Worm (Caenorhabditis elegans): ENCODE measurements around the gene tkr-3.

The tkr-3 gene

DNA sequence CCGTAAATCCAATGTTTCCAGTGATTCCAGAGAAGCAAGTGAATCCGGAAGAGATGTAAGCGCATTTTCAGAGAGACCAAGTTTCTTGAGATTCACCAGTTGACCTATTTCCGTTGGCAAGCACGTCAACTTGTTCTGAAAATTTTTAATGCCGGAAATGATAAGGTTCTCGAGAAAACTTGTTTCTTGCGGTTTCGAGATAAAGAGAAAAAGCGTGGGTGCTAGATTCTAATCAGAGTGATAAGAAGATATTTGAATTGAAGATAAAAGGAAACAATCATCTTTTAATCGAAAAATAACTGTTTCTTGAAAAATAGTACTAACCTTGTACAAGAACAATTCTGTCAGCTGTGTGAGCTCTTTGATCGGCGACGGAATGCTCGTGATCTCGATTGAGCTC, 9.9 kb upstream of the tkr-3 start:
- TF ChIP-seq lin-32 (GFP tag; optimal IDR thresholded peaks at IDR 0.05), result no peak
- TF ChIP-seq drap-1 (GFP tag; optimal IDR thresholded peaks at IDR 0.05), result no peak

ce11 chrIV:5111533-5111932, 10.4 kb downstream of the tkr-3 start, which contains the start of gene AC7.3:
AC7.3 (plus strand) TSS chrIV:5111833.
- TF ChIP-seq mab-5 (tag; optimal IDR thresholded peaks at IDR 0.05) (no peak), elt-1 (tag; optimal IDR thresholded peaks at IDR 0.05; ENCODE audit: borderline replicate concordance, insufficient read depth) (no peak), nhr-237 (tag; optimal IDR thresholded peaks at IDR 0.05) (no peak), nhr-12 (tag; optimal IDR thresholded peaks at IDR 0.05) (no peak), elt-3 (tag; optimal IDR thresholded peaks at IDR 0.05) (no peak), snpc-4 (tag; optimal IDR thresholded peaks at IDR 0.05) (no peak), ham-2 (GFP tag; optimal IDR thresholded peaks at IDR 0.05) (no peak), ceh-83 (GFP tag; optimal IDR thresholded peaks at IDR 0.05) (no peak), flh-1 (GFP tag; optimal IDR thresholded peaks at IDR 0.05) (no peak), bed-3 (GFP tag; optimal IDR thresholded peaks at IDR 0.05) (no peak), lin-13 (tag; optimal IDR thresholded peaks at IDR 0.05) (no peak), cnd-1 (tag; optimal IDR thresholded peaks at IDR 0.05) (no peak)

ce11 chrIV:5110391-5110930, 11.4 kb downstream of the tkr-3 start:
- TF ChIP-seq drap-1 (GFP tag; optimal IDR thresholded peaks at IDR 0.05), result no peak
- no peak for TF ChIP-seq sptf-1 (tag; optimal IDR thresholded peaks at IDR 0.05)
- TF ChIP-seq nhr-2 (tag; optimal IDR thresholded peaks at IDR 0.05), result no peak
- TF ChIP-seq ceh-83 (GFP tag; optimal IDR thresholded peaks at IDR 0.05), result no peak
- TF ChIP-seq flh-1 (GFP tag; optimal IDR thresholded peaks at IDR 0.05), result no peak
- no peak for TF ChIP-seq elt-1 (tag; optimal IDR thresholded peaks at IDR 0.05; ENCODE audit: borderline replicate concordance, insufficient read depth)
- no peak for TF ChIP-seq mab-5 (tag; optimal IDR thresholded peaks at IDR 0.05)
- TF ChIP-seq ceh-43 (GFP tag; optimal IDR thresholded peaks at IDR 0.05), result no peak
- TF ChIP-seq ces-1 (GFP tag; optimal IDR thresholded peaks at IDR 0.05), result no peak
- TF ChIP-seq ceh-39 (tag; optimal IDR thresholded peaks at IDR 0.05), result no peak

ce11 chrIV:5109943-5110342, 12.0 kb downstream of the tkr-3 start:
- TF ChIP-seq blmp-1 (tag; optimal IDR thresholded peaks at IDR 0.05), result no peak
- TF ChIP-seq mab-5 (tag; optimal IDR thresholded peaks at IDR 0.05), result no peak
- no peak for TF ChIP-seq ztf-11 (tag; optimal IDR thresholded peaks at IDR 0.05)
- TF ChIP-seq unc-62 (GFP tag; optimal IDR thresholded peaks at IDR 0.05), result no peak
- TF ChIP-seq ceh-83 (GFP tag; optimal IDR thresholded peaks at IDR 0.05), result no peak
- no peak for TF ChIP-seq unc-120 (tag; optimal IDR thresholded peaks at IDR 0.05; ENCODE audit: poor library complexity, severe bottlenecking)
- no peak for TF ChIP-seq nhr-12 (tag; optimal IDR thresholded peaks at IDR 0.05)
- no peak for TF ChIP-seq elt-3 (tag; optimal IDR thresholded peaks at IDR 0.05)
- peak; percentile 91 for TF ChIP-seq zip-8 (tag; optimal IDR thresholded peaks at IDR 0.05)
- TF ChIP-seq elt-1 (tag; optimal IDR thresholded peaks at IDR 0.05; ENCODE audit: borderline replicate concordance, insufficient read depth), result peak; percentile 62
- no peak for TF ChIP-seq lin-32 (GFP tag; optimal IDR thresholded peaks at IDR 0.05)
- no peak for TF ChIP-seq unc-39 (tag; optimal IDR thresholded peaks at IDR 0.05)
- no peak for TF ChIP-seq lin-13 (tag; optimal IDR thresholded peaks at IDR 0.05)
- TF ChIP-seq lsy-2 (tag; optimal IDR thresholded peaks at IDR 0.05), result no peak
- TF ChIP-seq nhr-2 (tag; optimal IDR thresholded peaks at IDR 0.05), result peak; percentile 20
- TF ChIP-seq snpc-4 (tag; optimal IDR thresholded peaks at IDR 0.05), result no peak
- TF ChIP-seq nhr-237 (tag; optimal IDR thresholded peaks at IDR 0.05), result no peak
- no peak for TF ChIP-seq flh-1 (GFP tag; optimal IDR thresholded peaks at IDR 0.05)
- TF ChIP-seq mep-1 (tag; optimal IDR thresholded peaks at IDR 0.05), result peak; percentile 7
- no peak for TF ChIP-seq cnd-1 (tag; optimal IDR thresholded peaks at IDR 0.05)
- TF ChIP-seq bed-3 (GFP tag; optimal IDR thresholded peaks at IDR 0.05), result no peak
- peak; percentile 69 for TF ChIP-seq ces-1 (GFP tag; optimal IDR thresholded peaks at IDR 0.05)

DNA sequence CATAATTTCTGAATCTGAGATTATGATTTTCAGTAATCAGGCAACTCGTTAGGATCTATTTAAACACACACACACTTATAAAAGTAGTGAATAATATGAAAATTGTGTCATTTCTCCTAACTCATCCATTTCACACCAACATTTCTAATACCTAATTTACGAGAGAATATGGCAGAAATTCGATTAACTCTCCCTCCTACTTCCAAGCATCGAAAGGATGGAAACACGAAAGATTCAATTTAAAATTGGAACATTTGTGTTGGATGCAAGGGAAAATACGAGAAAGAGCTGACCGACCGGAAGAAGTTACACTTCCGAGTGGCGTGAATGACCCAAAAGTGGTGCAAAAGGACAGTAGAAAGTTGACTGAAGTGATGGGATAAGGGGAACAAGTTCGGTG, 12.9 kb downstream of the tkr-3 start:
- TF ChIP-seq bed-3 (GFP tag; optimal IDR thresholded peaks at IDR 0.05) (no peak), elt-3 (tag; optimal IDR thresholded peaks at IDR 0.05) (no peak), mls-2 (tag; optimal IDR thresholded peaks at IDR 0.05) (no peak), ces-1 (GFP tag; optimal IDR thresholded peaks at IDR 0.05) (peak; percentile 98), unc-120 (tag; optimal IDR thresholded peaks at IDR 0.05; ENCODE audit: poor library complexity, severe bottlenecking) (no peak), ztf-11 (tag; optimal IDR thresholded peaks at IDR 0.05) (no peak), ceh-39 (tag; optimal IDR thresholded peaks at IDR 0.05) (no peak), ceh-43 (GFP tag; optimal IDR thresholded peaks at IDR 0.05) (no peak), pha-4 (tag; optimal IDR thresholded peaks at IDR 0.05) (no peak)
